Worm (Caenorhabditis elegans): ENCODE results near the gene spat-2.

spat-2 gene

ce11 chrIII:11059775-11060174, 23.0 kb downstream of the spat-2 start:
- TF ChIP-seq ama-1 (optimal IDR thresholded peaks at IDR 0.05) = no peak
- peak; percentile 5 for TF ChIP-seq snpc-4 (tag; optimal IDR thresholded peaks at IDR 0.05)
- TF ChIP-seq ceh-28 (tag; optimal IDR thresholded peaks at IDR 0.05) = peak; percentile 4
- no peak for TF ChIP-seq aly-2 (tag; optimal IDR thresholded peaks at IDR 0.05)
- TF ChIP-seq pqm-1 (tag; optimal IDR thresholded peaks at IDR 0.05) = peak; percentile 66
- no peak for TF ChIP-seq tbx-2 (tag; optimal IDR thresholded peaks at IDR 0.05)
- no peak for TF ChIP-seq mdl-1 (tag; optimal IDR thresholded peaks at IDR 0.05)
- peak; percentile 44 for TF ChIP-seq pha-4 (tag; optimal IDR thresholded peaks at IDR 0.05)
- TF ChIP-seq nhr-11 (tag; optimal IDR thresholded peaks at IDR 0.05) = no peak
- no peak for TF ChIP-seq eor-1 (tag; optimal IDR thresholded peaks at IDR 0.05)
- no peak for TF ChIP-seq jun-1 (tag; optimal IDR thresholded peaks at IDR 0.05)
- peak; percentile 89 for TF ChIP-seq elt-2 (tag; optimal IDR thresholded peaks at IDR 0.05)

ce11 chrIII:11063259-11063658, 26.5 kb downstream of the spat-2 start, which contains the start of gene rsa-2:
Gene rsa-2 (plus strand): TSS chrIII:11063479.
- no peak for TF ChIP-seq lsy-12 (tag; optimal IDR thresholded peaks at IDR 0.05)
- no peak for TF ChIP-seq mdl-1 (tag; optimal IDR thresholded peaks at IDR 0.05)
- TF ChIP-seq pqm-1 (tag; optimal IDR thresholded peaks at IDR 0.05) = no peak
- TF ChIP-seq nhr-77 (tag; optimal IDR thresholded peaks at IDR 0.05) = no peak
- no peak for TF ChIP-seq unc-39 (tag; optimal IDR thresholded peaks at IDR 0.05)
- TF ChIP-seq pha-4 (tag; optimal IDR thresholded peaks at IDR 0.05) = peak; percentile 51
- TF ChIP-seq fos-1 (tag; optimal IDR thresholded peaks at IDR 0.05) = no peak
- TF ChIP-seq mml-1 (tag; optimal IDR thresholded peaks at IDR 0.05) = no peak
- no peak for TF ChIP-seq nhr-67 (tag; optimal IDR thresholded peaks at IDR 0.05)
- TF ChIP-seq egl-5 (tag; optimal IDR thresholded peaks at IDR 0.05) = no peak
- TF ChIP-seq R02D3.7 (tag; optimal IDR thresholded peaks at IDR 0.05) = no peak
- no peak for TF ChIP-seq ceh-9 (tag; optimal IDR thresholded peaks at IDR 0.05)
- TF ChIP-seq ZK546.5 (tag; optimal IDR thresholded peaks at IDR 0.05) = no peak
- peak; percentile 9 for TF ChIP-seq nhr-25 (tag; optimal IDR thresholded peaks at IDR 0.05)
- peak; percentile 22 for TF ChIP-seq ceh-82 (tag; optimal IDR thresholded peaks at IDR 0.05)
- no peak for TF ChIP-seq nhr-12 (tag; optimal IDR thresholded peaks at IDR 0.05)
- TF ChIP-seq elt-3 (tag; optimal IDR thresholded peaks at IDR 0.05) = no peak
- no peak for TF ChIP-seq elt-1 (tag; optimal IDR thresholded peaks at IDR 0.05)
- TF ChIP-seq fkh-10 (GFP tag; optimal IDR thresholded peaks at IDR 0.05) = no peak
- no peak for TF ChIP-seq nhr-11 (tag; optimal IDR thresholded peaks at IDR 0.05)
- TF ChIP-seq zag-1 (tag; optimal IDR thresholded peaks at IDR 0.05) = no peak
- no peak for TF ChIP-seq jun-1 (tag; optimal IDR thresholded peaks at IDR 0.05)
- TF ChIP-seq nhr-76 (tag; optimal IDR thresholded peaks at IDR 0.05) = no peak
- no peak for TF ChIP-seq sea-2 (GFP tag; optimal IDR thresholded peaks at IDR 0.05)
- no peak for TF ChIP-seq tbx-2 (tag; optimal IDR thresholded peaks at IDR 0.05)
- no peak for TF ChIP-seq eor-1 (tag; optimal IDR thresholded peaks at IDR 0.05)
- TF ChIP-seq snpc-4 (tag; optimal IDR thresholded peaks at IDR 0.05) = no peak
- TF ChIP-seq hmg-11 (tag; optimal IDR thresholded peaks at IDR 0.05) = peak; percentile 86
- TF ChIP-seq ceh-16 (tag; optimal IDR thresholded peaks at IDR 0.05) = no peak
- peak; percentile 18 for TF ChIP-seq lin-39 (tag; optimal IDR thresholded peaks at IDR 0.05)
- TF ChIP-seq ztf-11 (tag; optimal IDR thresholded peaks at IDR 0.05) = no peak
- TF ChIP-seq elt-2 (tag; optimal IDR thresholded peaks at IDR 0.05) = peak; percentile 21
- TF ChIP-seq unc-62 (GFP tag; optimal IDR thresholded peaks at IDR 0.05) = no peak
- no peak for TF ChIP-seq nhr-23 (tag; optimal IDR thresholded peaks at IDR 0.05)
- TF ChIP-seq nhr-237 (tag; optimal IDR thresholded peaks at IDR 0.05) = no peak
- TF ChIP-seq fkh-2 (tag; optimal IDR thresholded peaks at IDR 0.05) = no peak
- TF ChIP-seq daf-12 (tag; optimal IDR thresholded peaks at IDR 0.05) = no peak
- no peak for TF ChIP-seq ztf-4 (tag; optimal IDR thresholded peaks at IDR 0.05)
- TF ChIP-seq egl-27 (tag; optimal IDR thresholded peaks at IDR 0.05) = no peak
- no peak for TF ChIP-seq nhr-43 (tag; optimal IDR thresholded peaks at IDR 0.05; ENCODE audit: poor library complexity, severe bottlenecking)
- peak; percentile 61 for TF ChIP-seq nfya-1 (tag; optimal IDR thresholded peaks at IDR 0.05; ENCODE audit: insufficient read depth)
- peak; percentile 26 for TF ChIP-seq lin-15B (tag; optimal IDR thresholded peaks at IDR 0.05)
- TF ChIP-seq ceh-28 (tag; optimal IDR thresholded peaks at IDR 0.05) = peak; percentile 26
- TF ChIP-seq aly-2 (tag; optimal IDR thresholded peaks at IDR 0.05) = no peak
- TF ChIP-seq nhr-28 (tag; optimal IDR thresholded peaks at IDR 0.05) = no peak
- no peak for TF ChIP-seq ama-1 (optimal IDR thresholded peaks at IDR 0.05)
- no peak for TF ChIP-seq skn-1 (tag; optimal IDR thresholded peaks at IDR 0.05)
